Worm (Caenorhabditis elegans): ENCODE measurements around the gene C17C3.3.

- TF ChIP-seq klf-2 (GFP tag; conservative IDR thresholded peaks at IDR 0.05) (no peak), flt-1 (GFP tag; IDR thresholded peaks at IDR 0.05) (no peak)
Observed at ce11 chrII:5593377-5593932, 31.9 kb downstream of the C17C3.3 start, which contains the start of gene cdc-14.

Data from whole organism, midembryonic.